Fruit fly (Drosophila melanogaster): Measurements from ENCODE around the gene Pfdn4.

DNA sequence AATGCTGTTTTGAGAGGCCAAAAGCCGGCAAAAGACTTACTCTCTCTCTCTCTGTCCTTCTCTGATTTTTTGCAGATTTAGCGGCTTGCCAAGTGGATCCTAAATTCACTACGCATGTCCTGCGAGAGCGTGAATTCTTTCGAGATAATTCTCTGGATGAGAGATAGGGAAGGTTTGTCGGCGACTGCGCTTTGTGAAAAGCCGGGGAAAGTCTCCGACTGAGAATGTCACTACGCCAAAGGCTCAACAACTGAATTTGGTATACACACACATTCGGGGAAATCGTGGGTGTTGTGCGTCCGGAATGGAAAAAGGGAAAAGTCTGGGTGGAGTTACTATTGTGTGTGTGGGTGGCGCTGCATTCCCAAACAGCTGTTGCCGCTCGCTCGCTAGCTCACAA lies 38.3 kb downstream of the Pfdn4 start:
- TF ChIP-seq CG16779 (tag; optimal IDR thresholded peaks at IDR 0.05): no peak
- TF ChIP-seq esn (GFP tag; optimal IDR thresholded peaks at IDR 0.05): no peak
- TF ChIP-seq CG8319 (GFP tag; optimal IDR thresholded peaks at IDR 0.05): no peak
- no peak for TF ChIP-seq topi (GFP tag; optimal IDR thresholded peaks at IDR 0.05)
- no peak for TF ChIP-seq OdsH (GFP tag; optimal IDR thresholded peaks at IDR 0.05)
- no peak for TF ChIP-seq Sox102F (GFP tag; optimal IDR thresholded peaks at IDR 0.05)
- no peak for TF ChIP-seq CG32006 (GFP tag; optimal IDR thresholded peaks at IDR 0.05)
- no peak for TF ChIP-seq net (GFP tag; optimal IDR thresholded peaks at IDR 0.05)
